Fruit fly (Drosophila melanogaster): ENCODE measurements around the gene fabp.

Gene fabp

dm6 chr3R:11581340-11582252 is 14.7 kb upstream of the fabp start, which contains the start of gene wkd (continued):
- no peak for TF ChIP-seq cwo (GFP tag; optimal IDR thresholded peaks at IDR 0.05)
- no peak for TF ChIP-seq Asciz (GFP tag; optimal IDR thresholded peaks at IDR 0.05)
- TF ChIP-seq NC2α (GFP tag; optimal IDR thresholded peaks at IDR 0.05) = no peak
- TF ChIP-seq fd102C (GFP tag; optimal IDR thresholded peaks at IDR 0.05) = no peak
- peak; percentile 69 for TF ChIP-seq vnd (GFP tag; IDR thresholded peaks at IDR 0.05; ENCODE audit: partially characterized antibody)
- TF ChIP-seq Xrp1 (GFP tag; IDR thresholded peaks at IDR 0.05) = no peak
- TF ChIP-seq CG34422 (GFP tag; IDR thresholded peaks at IDR 0.05) = 0 out of 3 replicates have a peak, but pooled peaks have one; percentile 22
- no peak for TF ChIP-seq tll (GFP tag; optimal IDR thresholded peaks at IDR 0.05)
- peak; percentile 88 for TF ChIP-seq unc-4 (GFP tag; IDR thresholded peaks at IDR 0.05; ENCODE audit: partially characterized antibody)
- TF ChIP-seq Mrtf (GFP tag; IDR thresholded peaks at IDR 0.05) = no peak
- no peak for TF ChIP-seq CG33557 (GFP tag; optimal IDR thresholded peaks at IDR 0.05)
- TF ChIP-seq Poxn (GFP tag; IDR thresholded peaks at IDR 0.05) = no peak
- peak; percentile 19 for TF ChIP-seq CG30403 (GFP tag; optimal IDR thresholded peaks at IDR 0.05)
- TF ChIP-seq Tbp (GFP tag; optimal IDR thresholded peaks at IDR 0.05) = no peak
- TF ChIP-seq Sry-δ (GFP tag; optimal IDR thresholded peaks at IDR 0.05) = peak; percentile 97
- TF ChIP-seq kni (GFP tag; optimal IDR thresholded peaks at IDR 0.05) = peak; percentile 40
- TF ChIP-seq Myb (GFP tag; optimal IDR thresholded peaks at IDR 0.05) = peak; percentile 54
- no peak for TF ChIP-seq CG10209 (GFP tag; optimal IDR thresholded peaks at IDR 0.05)
- no peak for TF ChIP-seq CG8281 (tag; optimal IDR thresholded peaks at IDR 0.05)
- TF ChIP-seq bigmax (GFP tag; optimal IDR thresholded peaks at IDR 0.05) = no peak
- TF ChIP-seq aop (GFP tag; IDR thresholded peaks at IDR 0.05) = no peak
- no peak for TF ChIP-seq schlank (tag; optimal IDR thresholded peaks at IDR 0.05)
- TF ChIP-seq CG11247 (GFP tag; IDR thresholded peaks at IDR 0.05) = no peak
- no peak for TF ChIP-seq luna (GFP tag; optimal IDR thresholded peaks at IDR 0.05)
- TF ChIP-seq grn (GFP tag; optimal IDR thresholded peaks at IDR 0.05) = peak; percentile 64
- TF ChIP-seq CG7556 (GFP tag; optimal IDR thresholded peaks at IDR 0.05) = no peak
- no peak for TF ChIP-seq CG30020 (tag; optimal IDR thresholded peaks at IDR 0.05)
- TF ChIP-seq bowl (GFP tag; IDR thresholded peaks at IDR 0.05) = no peak
- TF ChIP-seq h (optimal IDR thresholded peaks at IDR 0.05) = no peak
- TF ChIP-seq dan (GFP tag; IDR thresholded peaks at IDR 0.05) = no peak
- peak; percentile 11 for TF ChIP-seq vfl (GFP tag; optimal IDR thresholded peaks at IDR 0.05)
- peak; percentile 37 for TF ChIP-seq nmo (GFP tag; optimal IDR thresholded peaks at IDR 0.05)
- no peak for TF ChIP-seq gsb (GFP tag; IDR thresholded peaks at IDR 0.05)
- no peak for TF ChIP-seq Ptx1 (GFP tag; IDR thresholded peaks at IDR 0.05)
- TF ChIP-seq disco-r (GFP tag; optimal IDR thresholded peaks at IDR 0.05) = no peak
- no peak for TF ChIP-seq CG7745 (tag; optimal IDR thresholded peaks at IDR 0.05)
- TF ChIP-seq lmd (GFP tag; IDR thresholded peaks at IDR 0.05) = no peak
- no peak for TF ChIP-seq Spps (tag; optimal IDR thresholded peaks at IDR 0.05)
- TF ChIP-seq dimm (GFP tag; IDR thresholded peaks at IDR 0.05) = no peak
- TF ChIP-seq Aef1 (GFP tag; IDR thresholded peaks at IDR 0.05) = peak; percentile 67; the same call in 2 of the 3 replicates
- TF ChIP-seq Atf-2 (GFP tag; optimal IDR thresholded peaks at IDR 0.05) = no peak
- TF ChIP-seq CoRest (tag; optimal IDR thresholded peaks at IDR 0.05) = no peak
- TF ChIP-seq eve (GFP tag; optimal IDR thresholded peaks at IDR 0.05) = no peak
- no peak for TF ChIP-seq CG11085 (GFP tag; IDR thresholded peaks at IDR 0.05)
- TF ChIP-seq Sox100B (GFP tag; optimal IDR thresholded peaks at IDR 0.05) = no peak
- TF ChIP-seq CG17912 (GFP tag; optimal IDR thresholded peaks at IDR 0.05) = no peak
- TF ChIP-seq Blimp-1 (GFP tag; optimal IDR thresholded peaks at IDR 0.05) = no peak
- no peak for TF ChIP-seq CG14965 (GFP tag; optimal IDR thresholded peaks at IDR 0.05; ENCODE audit: borderline replicate concordance)
- TF ChIP-seq sob (GFP tag; IDR thresholded peaks at IDR 0.05) = 0 out of 2 replicates have a peak, but pooled peaks have one; percentile 31
